Worm (Caenorhabditis elegans) whole organism, midembryonic: ENCODE measurements around the gene ttr-2.

ENCODE experiments used
- T22C8.4 ChIP-seq: fragments of 200-800 bp; sonication (Bioruptor generic); IDR thresholded peaks from 2 replicates; pipeline ENCODE4 v1.3.6; 2022; ENCODE audit warnings: missing genetic modification characterization, missing compliant biosample characterization
- flt-1 ChIP-seq: fragments of 200-800 bp; sonication (Bioruptor generic); IDR thresholded peaks from 2 replicates; pipeline ENCODE4 v1.3.6; 2022; ENCODE audit warnings: missing genetic modification characterization, missing compliant biosample characterization
- klf-2 ChIP-seq: fragments of 200-800 bp; sonication (Bioruptor generic); conservative IDR thresholded peaks from 2 replicates; pipeline ENCODE4 v1.3.6; 2022; ENCODE audit warnings: missing genetic modification reagents, missing genetic modification characterization, missing compliant biosample characterization
- ref-1 ChIP-seq: fragments of 200-800 bp; sonication (Bioruptor generic); conservative IDR thresholded peaks from 2 replicates; pipeline ENCODE4 v1.3.6; 2022; ENCODE audit warnings: missing genetic modification reagents, missing genetic modification characterization, missing compliant biosample characterization
- tab-1 ChIP-seq: fragments of 200-800 bp; sonication (Bioruptor generic); IDR thresholded peaks from 2 replicates; pipeline ENCODE4 v1.3.6; 2022; ENCODE audit warnings: missing genetic modification characterization, missing compliant biosample characterization
- ztf-29 ChIP-seq: fragments of 200-800 bp; sonication (Bioruptor generic); IDR thresholded peaks from 2 replicates; pipeline ENCODE4 v1.3.6; 2022; ENCODE audit warnings: missing genetic modification reagents, missing genetic modification characterization, missing compliant biosample characterization

DNA sequence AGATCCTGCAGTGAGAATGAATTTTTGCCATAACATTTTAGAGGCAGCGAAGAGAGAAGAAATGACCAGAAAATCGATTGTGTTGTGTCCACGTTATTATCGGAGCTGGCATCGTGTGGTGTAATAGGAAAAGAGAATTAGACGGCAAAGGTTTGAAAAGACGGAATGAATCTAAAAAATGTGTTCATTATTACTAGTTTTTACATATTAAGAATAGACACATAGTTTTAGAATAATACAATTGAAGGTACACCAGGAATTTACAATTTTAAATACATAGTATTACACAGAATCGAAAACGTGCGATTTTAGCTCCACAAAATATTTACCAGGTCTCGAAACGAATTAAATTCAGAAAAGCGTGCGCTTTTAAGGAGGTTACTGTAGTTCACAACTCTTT lies 22.7 kb downstream of the ttr-2 start, which contains the start of gene K03H1.13:
- TF ChIP-seq ref-1 (GFP tag; lab: Robert Waterston, UW) (no peak), tab-1 (no peak), flt-1 (GFP tag; lab: Robert Waterston, UW) (no peak), ztf-29 (GFP tag; lab: Robert Waterston, UW) (no peak), klf-2 (GFP tag; lab: Robert Waterston, UW) (no peak), T22C8.4 (GFP tag; lab: Robert Waterston, UW) (no peak)
